Fruit fly (Drosophila melanogaster) whole organism: Measurements from ENCODE around the gene Ppn.

ENCODE experiments used
- EcR ChIP-seq, 2 experiments: fragments of >200 bp; optimal IDR thresholded peaks; 2 replicates each; lab custom pipeline; 2017; ENCODE audit warnings: missing biosample characterization in 2 of 2, missing genetic modification characterization in 2 of 2, missing genetic modification reagents in 2 of 2
- pan ChIP-seq: fragments of >200 bp; optimal IDR thresholded peaks from 2 replicates; lab custom pipeline; 2017
- usp ChIP-seq: fragments of >200 bp; optimal IDR thresholded peaks from 2 replicates; lab custom pipeline; 2017; ENCODE audit warnings: missing biosample characterization, missing genetic modification characterization, mixed read lengths

DNA sequence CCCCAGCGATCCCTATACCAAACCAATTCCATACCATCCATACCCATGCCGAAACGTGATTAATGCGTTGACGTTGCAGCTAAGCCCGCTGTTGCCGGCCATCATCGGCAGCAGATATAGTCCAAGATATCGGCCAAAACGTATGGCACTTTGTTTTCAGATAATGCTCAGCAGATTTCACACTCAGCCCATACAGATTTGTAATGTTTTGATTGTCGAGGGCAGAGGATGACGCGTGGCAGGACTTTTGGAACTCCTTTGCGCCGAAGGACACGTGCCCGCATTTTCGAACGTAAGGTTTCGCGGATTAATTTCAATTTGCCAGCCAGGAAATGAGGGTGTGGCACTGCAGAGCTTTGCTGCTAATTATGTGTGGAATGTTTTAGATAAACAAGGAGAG lies 36.7 kb upstream of the Ppn start:
- TF ChIP-seq pan (lab: Kevin White, UChicago): no peak
- TF ChIP-seq usp: no peak
- TF ChIP-seq EcR (GFP tag; optimal IDR thresholded peaks at IDR 0.05; lab: Kevin White, UChicago): no peak
